Fruit fly (Drosophila melanogaster): ENCODE measurements around the gene Mat89Ba.

The Mat89Ba gene

dm6 chr3R:16235215-16235937 is 36.8 kb downstream of the Mat89Ba start:
- TF ChIP-seq CG8478 (optimal IDR thresholded peaks at IDR 0.05) (no peak), CTCF (optimal IDR thresholded peaks at IDR 0.05) (no peak)

- no peak for TF ChIP-seq CTCF (optimal IDR thresholded peaks at IDR 0.05)
These were observed 37.5 kb downstream of the Mat89Ba start for dm6 chr3R:16234745-16235149.

- TF ChIP-seq CG8478 (optimal IDR thresholded peaks at IDR 0.05) (no peak), CTCF (optimal IDR thresholded peaks at IDR 0.05) (no peak)
These were observed 37.9 kb downstream of the Mat89Ba start for dm6 chr3R:16234298-16234697.

dm6 chr3R:16232569-16232968 is 39.6 kb downstream of the Mat89Ba start:
- no peak for TF ChIP-seq CG8478 (optimal IDR thresholded peaks at IDR 0.05)
- TF ChIP-seq CTCF (optimal IDR thresholded peaks at IDR 0.05) = no peak

dm6 chr3R:16231385-16232307 is 40.6 kb downstream of the Mat89Ba start:
- TF ChIP-seq CTCF (optimal IDR thresholded peaks at IDR 0.05) (no peak), CG8478 (optimal IDR thresholded peaks at IDR 0.05) (no peak)

dm6 chr3R:16230080-16230670 is 42.0 kb downstream of the Mat89Ba start:
- TF ChIP-seq CTCF (optimal IDR thresholded peaks at IDR 0.05) = no peak
- TF ChIP-seq CG8478 (optimal IDR thresholded peaks at IDR 0.05) = no peak

- TF ChIP-seq CG8478 (optimal IDR thresholded peaks at IDR 0.05) (peak; percentile 81), CTCF (optimal IDR thresholded peaks at IDR 0.05) (no peak)
These were observed 43.2 kb downstream of the Mat89Ba start for dm6 chr3R:16228719-16229704.

dm6 chr3R:16227074-16227473 is 45.1 kb downstream of the Mat89Ba start:
- TF ChIP-seq CTCF (optimal IDR thresholded peaks at IDR 0.05) (no peak), CG8478 (optimal IDR thresholded peaks at IDR 0.05) (no peak)

- no peak for TF ChIP-seq CTCF (optimal IDR thresholded peaks at IDR 0.05)
- TF ChIP-seq CG8478 (optimal IDR thresholded peaks at IDR 0.05) = no peak
These were observed 46.5 kb downstream of the Mat89Ba start for dm6 chr3R:16225760-16226159.

dm6 chr3R:16225351-16225750 is 46.9 kb downstream of the Mat89Ba start, which contains the start of gene tara:
tara (plus strand) TSS chr3R:16225651.
- TF ChIP-seq CTCF (optimal IDR thresholded peaks at IDR 0.05) (no peak), CG8478 (optimal IDR thresholded peaks at IDR 0.05) (no peak)

dm6 chr3R:16224415-16225165 is 47.6 kb downstream of the Mat89Ba start:
- TF ChIP-seq CG8478 (optimal IDR thresholded peaks at IDR 0.05) (no peak), CTCF (optimal IDR thresholded peaks at IDR 0.05) (no peak)

- TF ChIP-seq CG8478 (optimal IDR thresholded peaks at IDR 0.05) (no peak), CTCF (optimal IDR thresholded peaks at IDR 0.05) (no peak)
These were observed 48.8 kb downstream of the Mat89Ba start for dm6 chr3R:16223252-16224037.

All from S2 (cell line).